Fruit fly (Drosophila melanogaster) whole organism, embryonic: ENCODE data around the gene ago.

ENCODE experiments used
- Aef1 ChIP-seq: fragments of 200-800 bp; sonication (Bioruptor generic); IDR thresholded peaks from 3 replicates; pipeline ENCODE4 v1.3.6; 2022; ENCODE audit warnings: missing biosample characterization, missing genetic modification characterization
- Atf-2 ChIP-seq: fragments of 200-800 bp; sonication (Bioruptor generic); optimal IDR thresholded peaks from 2 replicates; lab custom pipeline; 2016; ENCODE audit warnings: missing biosample characterization, missing genetic modification characterization
- BEAF-32 ChIP-seq: fragments of 200-800 bp; sonication (Bioruptor generic); optimal IDR thresholded peaks from 3 replicates; lab custom pipeline; 2017; ENCODE audit warnings: missing biosample characterization, missing genetic modification characterization, mild to moderate bottlenecking, moderate library complexity, missing genetic modification reagents
- Bgb ChIP-seq: fragments of 200-800 bp; sonication (Bioruptor generic); IDR thresholded peaks from 2 replicates; pipeline ENCODE4 v1.3.6; 2022; ENCODE audit warnings: missing biosample characterization, missing genetic modification characterization; ENCODE audit not compliant: partially characterized antibody
- CG15011 ChIP-seq: fragments of 200-800 bp; sonication (Bioruptor generic); optimal IDR thresholded peaks from 3 replicates; lab custom pipeline; 2018; ENCODE audit warnings: missing biosample characterization, mild to moderate bottlenecking, missing genetic modification characterization
- CG15479 ChIP-seq: fragments of 200-800 bp; sonication (Bioruptor generic); optimal IDR thresholded peaks from 3 replicates; lab custom pipeline; 2019; ENCODE audit warnings: missing biosample characterization, mild to moderate bottlenecking, missing genetic modification characterization, moderate library complexity
- CG16815 ChIP-seq: fragments of 200-800 bp; sonication (Bioruptor generic); optimal IDR thresholded peaks from 3 replicates; lab custom pipeline; 2017; ENCODE audit warnings: missing biosample characterization, mild to moderate bottlenecking, missing genetic modification characterization
- CG2199 ChIP-seq: fragments of 200-800 bp; sonication (Bioruptor generic); IDR thresholded peaks from 3 replicates; pipeline ENCODE4 v1.3.6; 2022; ENCODE audit warnings: missing biosample characterization, missing genetic modification characterization
- CG2678 ChIP-seq: fragments of 200-800 bp; sonication (Bioruptor generic); optimal IDR thresholded peaks from 3 replicates; lab custom pipeline; 2019; ENCODE audit warnings: missing biosample characterization, mild to moderate bottlenecking, missing genetic modification characterization, moderate library complexity
- CG2712 ChIP-seq: fragments of 200-800 bp; optimal IDR thresholded peaks from 3 replicates; lab custom pipeline; 2019; ENCODE audit warnings: missing biosample characterization, mild to moderate bottlenecking, missing genetic modification characterization, moderate library complexity
- CG3163 ChIP-seq: fragments of 200-800 bp; sonication (Bioruptor generic); optimal IDR thresholded peaks from 3 replicates; lab custom pipeline; 2016; ENCODE audit warnings: missing biosample characterization, missing genetic modification characterization
- CG34422 ChIP-seq: fragments of 200-800 bp; sonication (Bioruptor generic); IDR thresholded peaks from 3 replicates; pipeline ENCODE4 v1.3.6; 2022; ENCODE audit warnings: missing biosample characterization, missing genetic modification characterization
- CG3726 ChIP-seq: fragments of 200-800 bp; sonication (Bioruptor generic); IDR thresholded peaks from 3 replicates; pipeline ENCODE4, ENCODE4 v1.3.6; 2022; ENCODE audit warnings: missing biosample characterization, missing genetic modification characterization
- CG4282 ChIP-seq: fragments of 200-800 bp; sonication (Bioruptor generic); optimal IDR thresholded peaks from 2 replicates; lab custom pipeline; 2016; ENCODE audit warnings: missing biosample characterization, missing genetic modification characterization
- CG4730 ChIP-seq: fragments of 200-800 bp; sonication (Bioruptor generic); IDR thresholded peaks from 2 replicates; pipeline ENCODE4 v1.3.6; 2022; ENCODE audit warnings: missing biosample characterization, missing genetic modification characterization
- CG6854 ChIP-seq: fragments of 200-800 bp; sonication (Bioruptor generic); optimal IDR thresholded peaks from 3 replicates; lab custom pipeline; 2017; ENCODE audit warnings: missing biosample characterization, mild to moderate bottlenecking, missing genetic modification characterization
- CG8478 ChIP-seq: fragments of >200 bp; optimal IDR thresholded peaks from 2 replicates; lab custom pipeline; 2018
- CkIIα-i1 ChIP-seq: fragments of 200-800 bp; sonication (Bioruptor generic); IDR thresholded peaks from 2 replicates; pipeline ENCODE4 v1.3.6; 2022; ENCODE audit warnings: missing biosample characterization, missing genetic modification characterization
- Dbx ChIP-seq: fragments of 200-800 bp; sonication (Bioruptor generic); IDR thresholded peaks from 3 replicates; pipeline ENCODE4 v1.3.6; 2022; ENCODE audit warnings: missing biosample characterization, missing genetic modification characterization
- Eip74EF ChIP-seq, 2 experiments: fragments of 200-800 bp in 1 of 2; fragments of >200 bp in 1 of 2; sonication (Bioruptor generic) in 1 of 2; optimal IDR thresholded peaks; 2 replicates each; lab custom pipeline; 2017 to 2019; ENCODE audit warnings: missing biosample characterization in 2 of 2, missing genetic modification characterization in 2 of 2, mild to moderate bottlenecking in 1 of 2, moderate library complexity in 1 of 2
- Gsc ChIP-seq: fragments of 200-800 bp; sonication (Bioruptor generic); IDR thresholded peaks from 2 replicates; pipeline ENCODE4 v1.3.6; 2022; ENCODE audit warnings: missing biosample characterization, missing genetic modification characterization
- HmgD ChIP-seq: fragments of 200-800 bp; sonication (Bioruptor generic); optimal IDR thresholded peaks from 3 replicates; lab custom pipeline; 2016; ENCODE audit warnings: missing biosample characterization, missing genetic modification characterization
- HmgZ ChIP-seq: fragments of 200-800 bp; sonication (Bioruptor generic); optimal IDR thresholded peaks from 2 replicates; lab custom pipeline; 2018; ENCODE audit warnings: missing biosample characterization, mild to moderate bottlenecking, missing genetic modification characterization
- Mad ChIP-seq: fragments of 200-800 bp; sonication (Bioruptor generic); optimal IDR thresholded peaks from 2 replicates; lab custom pipeline; 2016; ENCODE audit warnings: missing biosample characterization, missing genetic modification characterization
- Max ChIP-seq: fragments of 200-800 bp; sonication (Bioruptor generic); optimal IDR thresholded peaks from 2 replicates; lab custom pipeline; 2016; ENCODE audit warnings: missing biosample characterization, mild to moderate bottlenecking, missing genetic modification characterization
- Med ChIP-seq: fragments of 200-800 bp; sonication (Bioruptor generic); peaks from one replicate; lab custom pipeline; 2016; ENCODE audit warnings: missing biosample characterization, missing genetic modification characterization, mild to moderate bottlenecking, inconsistent platforms, moderate library complexity
- Myb ChIP-seq: fragments of 200-800 bp; sonication (Bioruptor generic); optimal IDR thresholded peaks from 2 replicates; lab custom pipeline; 2016; ENCODE audit warnings: missing biosample characterization, missing genetic modification characterization
- Oli ChIP-seq: fragments of 200-800 bp; sonication (Bioruptor generic); optimal IDR thresholded peaks from 2 replicates; lab custom pipeline; 2018; ENCODE audit warnings: missing biosample characterization, mild to moderate bottlenecking, missing genetic modification characterization, moderate library complexity
- Opbp ChIP-seq: fragments of 200-800 bp; sonication (Bioruptor generic); IDR thresholded peaks from 3 replicates; pipeline ENCODE4 v1.3.6; 2022; ENCODE audit warnings: missing biosample characterization, missing genetic modification characterization; ENCODE audit not compliant: partially characterized antibody
- Sin3A ChIP-seq: fragments of >200 bp; optimal IDR thresholded peaks from 2 replicates; lab custom pipeline; 2018
- Sry-β ChIP-seq: fragments of 200-800 bp; sonication (Bioruptor generic); optimal IDR thresholded peaks from 2 replicates; lab custom pipeline; 2018; ENCODE audit warnings: missing biosample characterization, mild to moderate bottlenecking, missing genetic modification characterization, moderate library complexity
- Ssrp ChIP-seq: fragments of 200-800 bp; sonication (Bioruptor generic); optimal IDR thresholded peaks from 2 replicates; lab custom pipeline; 2018; ENCODE audit warnings: missing biosample characterization, mild to moderate bottlenecking, missing genetic modification characterization, moderate library complexity
- ap ChIP-seq: fragments of 200-800 bp; sonication (Bioruptor generic); IDR thresholded peaks from 2 replicates; pipeline ENCODE4 v1.3.6; 2022; ENCODE audit warnings: missing biosample characterization, missing genetic modification characterization
- ase ChIP-seq: fragments of 200-800 bp; sonication (Bioruptor generic); IDR thresholded peaks from 3 replicates; pipeline ENCODE4 v1.3.6; 2022; ENCODE audit warnings: missing biosample characterization, missing genetic modification characterization
- bcd ChIP-seq: fragments of 200-800 bp; sonication (Bioruptor generic); optimal IDR thresholded peaks from 2 replicates; lab custom pipeline; 2017; ENCODE audit warnings: missing biosample characterization, mild to moderate bottlenecking, missing genetic modification characterization
- cg ChIP-seq: fragments of 200-800 bp; sonication (Bioruptor generic); optimal IDR thresholded peaks from 3 replicates; lab custom pipeline; 2019; ENCODE audit warnings: missing biosample characterization, mild to moderate bottlenecking, missing genetic modification characterization, moderate library complexity
- disco-r ChIP-seq: fragments of 200-800 bp; sonication (Bioruptor generic); optimal IDR thresholded peaks from 2 replicates; lab custom pipeline; 2016; ENCODE audit warnings: missing biosample characterization, missing genetic modification characterization
- dmrt11E ChIP-seq: fragments of 200-800 bp; sonication (Bioruptor generic); optimal IDR thresholded peaks from 3 replicates; lab custom pipeline; 2018; ENCODE audit warnings: missing biosample characterization, mild to moderate bottlenecking, missing genetic modification characterization, moderate library complexity
- dmrt99B ChIP-seq: fragments of 200-800 bp; sonication (Bioruptor generic); optimal IDR thresholded peaks from 2 replicates; lab custom pipeline; 2018; ENCODE audit warnings: missing biosample characterization, mild to moderate bottlenecking, missing genetic modification characterization, moderate library complexity
- jigr1 ChIP-seq: fragments of 200-800 bp; sonication (Bioruptor generic); IDR thresholded peaks from 3 replicates; pipeline ENCODE4 v1.3.6; 2022; ENCODE audit warnings: missing biosample characterization, missing genetic modification characterization
- kni ChIP-seq: fragments of 200-800 bp; sonication (Bioruptor generic); optimal IDR thresholded peaks from 3 replicates; lab custom pipeline; 2017; ENCODE audit warnings: mild to moderate bottlenecking, missing biosample characterization, missing genetic modification reagents, missing genetic modification characterization
- mld ChIP-seq: fragments of 200-800 bp; sonication (Bioruptor generic); IDR thresholded peaks from 3 replicates; pipeline ENCODE4 v1.3.6; 2022; ENCODE audit warnings: missing biosample characterization, missing genetic modification characterization; ENCODE audit not compliant: partially characterized antibody
- nom ChIP-seq: fragments of 200-800 bp; sonication (Bioruptor generic); optimal IDR thresholded peaks from 2 replicates; lab custom pipeline; 2017; ENCODE audit warnings: missing biosample characterization, missing genetic modification characterization, mild to moderate bottlenecking, moderate library complexity, missing genetic modification reagents
- otp ChIP-seq: fragments of 200-800 bp; sonication (Bioruptor generic); IDR thresholded peaks from 3 replicates; pipeline ENCODE4, ENCODE4 v1.3.6; 2022; ENCODE audit warnings: missing biosample characterization, missing genetic modification characterization
- prd ChIP-seq, 3 experiments: fragments of >200 bp in 2 of 3; fragments of 200-800 bp in 1 of 3; sonication (Bioruptor generic) in 1 of 3; optimal IDR thresholded peaks in 2 of 3; IDR thresholded peaks in 1 of 3; 2 replicates in 2 of 3; 3 replicates in 1 of 3; pipeline versions ENCODE4 v1.3.6 to Lab custom; 2017 to 2022; ENCODE audit warnings: missing biosample characterization in 1 of 3, missing genetic modification characterization in 1 of 3
- row ChIP-seq: fragments of 200-800 bp; sonication (Bioruptor generic); IDR thresholded peaks from 3 replicates; pipeline ENCODE4 v1.3.6; 2022; ENCODE audit warnings: missing biosample characterization, missing genetic modification characterization
- wor ChIP-seq: fragments of 200-800 bp; sonication (Bioruptor generic); IDR thresholded peaks from 2 replicates; pipeline ENCODE4 v1.3.6; 2022; ENCODE audit warnings: missing biosample characterization, missing genetic modification characterization
- zen ChIP-seq: fragments of 200-800 bp; sonication (Bioruptor generic); optimal IDR thresholded peaks from 3 replicates; lab custom pipeline; 2018; ENCODE audit warnings: missing biosample characterization, mild to moderate bottlenecking, missing genetic modification characterization, moderate library complexity
- zen2 ChIP-seq: fragments of 200-800 bp; sonication (Bioruptor generic); IDR thresholded peaks from 3 replicates; pipeline ENCODE4 v1.3.6; 2022; ENCODE audit warnings: missing biosample characterization, missing genetic modification characterization; ENCODE audit not compliant: partially characterized antibody

The ago gene

DNA sequence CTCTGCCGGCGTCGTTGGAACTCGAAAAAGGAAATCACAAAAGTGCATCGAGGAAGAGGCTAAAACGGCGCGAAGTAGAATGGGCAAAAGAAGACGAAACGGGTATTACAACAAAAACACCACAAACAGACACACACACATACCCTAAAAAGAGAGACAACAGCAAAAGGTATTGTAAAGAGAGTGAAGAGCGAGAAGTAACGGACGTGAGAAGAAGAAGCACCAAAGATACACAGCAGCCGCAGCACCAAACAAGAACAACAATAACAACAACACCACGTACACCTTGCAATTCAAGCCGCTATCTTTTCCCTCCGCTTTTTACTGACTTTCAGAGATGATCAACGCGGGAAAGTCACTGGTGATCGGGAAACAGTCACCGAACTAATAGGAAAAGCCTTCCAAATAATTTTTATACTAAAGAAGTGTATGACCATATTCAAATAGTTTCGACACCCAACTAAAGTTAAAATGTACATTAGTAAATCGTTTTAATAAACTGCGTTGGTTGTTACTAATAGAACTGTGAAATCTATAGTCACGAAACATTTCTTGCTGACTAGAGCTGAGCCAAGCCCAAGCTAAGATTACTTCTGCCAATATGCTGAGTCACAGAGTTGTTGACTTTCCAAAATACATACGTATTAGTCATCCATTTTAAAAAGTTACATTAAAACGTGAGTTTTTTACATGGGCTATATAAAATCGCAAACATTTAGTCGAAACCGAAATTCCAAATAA lies 1.8 kb downstream of the ago start (continued):
- no peak for TF ChIP-seq mld
- TF ChIP-seq Oli (tag; lab: Kevin White, UChicago) = no peak
- TF ChIP-seq CG3726 (GFP tag; lab: Robert Waterston, UW) = no peak
- peak; percentile 46 for TF ChIP-seq kni (GFP tag; lab: Kevin White, UChicago)
- TF ChIP-seq Mad (GFP tag; lab: Kevin White, UChicago) = no peak
- TF ChIP-seq CG15011 = no peak
- no peak for TF ChIP-seq BEAF-32 (GFP tag; lab: Kevin White, UChicago)
- no peak for TF ChIP-seq Aef1 (GFP tag; lab: Robert Waterston, UW)
- peak; percentile 20 for TF ChIP-seq Atf-2
- TF ChIP-seq prd (optimal IDR thresholded peaks at IDR 0.05; lab: Kevin White, UChicago) = no peak
- no peak for TF ChIP-seq prd (GFP tag; IDR thresholded peaks at IDR 0.05; lab: Robert Waterston, UW)
- TF ChIP-seq zen (tag; lab: Kevin White, UChicago) = no peak
- no peak for TF ChIP-seq disco-r (GFP tag; lab: Kevin White, UChicago)
- no peak; the same call in 2 of the 3 replicates for TF ChIP-seq CG34422
- TF ChIP-seq cg (GFP tag; lab: Kevin White, UChicago) = peak; percentile 65
- no peak for TF ChIP-seq CG16815 (GFP tag; lab: Kevin White, UChicago)
- no peak for TF ChIP-seq Ssrp (tag; lab: Kevin White, UChicago)
- TF ChIP-seq CG2199 (GFP tag; lab: Robert Waterston, UW) = 0 out of 3 replicates have a peak, but pooled peaks have one; percentile 16
- peak; percentile 35 for TF ChIP-seq CG15479 (GFP tag; lab: Kevin White, UChicago)
- TF ChIP-seq CkIIα-i1 = no peak
- TF ChIP-seq otp = no peak
- TF ChIP-seq bcd (GFP tag; lab: Kevin White, UChicago) = no peak
- no peak for TF ChIP-seq Gsc (GFP tag; lab: Robert Waterston, UW)
- TF ChIP-seq wor = no peak
- TF ChIP-seq Dbx = no peak
- no peak for TF ChIP-seq Max (GFP tag; lab: Kevin White, UChicago)
- no peak for TF ChIP-seq CG4730 (GFP tag; lab: Robert Waterston, UW)
- no peak for TF ChIP-seq Opbp (GFP tag; lab: Robert Waterston, UW)
- TF ChIP-seq HmgZ (tag; lab: Kevin White, UChicago) = no peak
- TF ChIP-seq nom (GFP tag; lab: Kevin White, UChicago) = peak; percentile 65
- no peak for TF ChIP-seq Bgb (GFP tag; lab: Robert Waterston, UW)
- no peak for TF ChIP-seq CG8478 (lab: Kevin White, UChicago)
- TF ChIP-seq CG3163 = peak; percentile 81
- TF ChIP-seq dmrt99B (tag; lab: Kevin White, UChicago) = no peak
- peak; percentile 54 for TF ChIP-seq HmgD (GFP tag; lab: Kevin White, UChicago)
- peak; percentile 8 for TF ChIP-seq Myb (GFP tag; lab: Kevin White, UChicago)
- no peak for TF ChIP-seq CG4282 (GFP tag; lab: Kevin White, UChicago)
- TF ChIP-seq Sin3A (lab: Kevin White, UChicago) = no peak
- no peak for TF ChIP-seq dmrt11E (tag; lab: Kevin White, UChicago)
- no peak for TF ChIP-seq CG6854 (GFP tag; lab: Kevin White, UChicago)
- TF ChIP-seq Med = peak; percentile 43
- peak; percentile 40 for TF ChIP-seq row (GFP tag; lab: Robert Waterston, UW)
- no peak for TF ChIP-seq ap (GFP tag; lab: Robert Waterston, UW)
- no peak for TF ChIP-seq CG2678 (tag; lab: Kevin White, UChicago)
- no peak for TF ChIP-seq Eip74EF (GFP tag; optimal IDR thresholded peaks at IDR 0.05; lab: Kevin White, UChicago)
- 0 out of 3 replicates have a peak, but pooled peaks have one; percentile 39 for TF ChIP-seq zen2
- TF ChIP-seq Sry-β = peak; percentile 85
- TF ChIP-seq ase (GFP tag; lab: Robert Waterston, UW) = no peak
- no peak for TF ChIP-seq jigr1 (GFP tag; lab: Robert Waterston, UW)
- TF ChIP-seq CG2712 (tag; lab: Kevin White, UChicago) = no peak
